Worm (Caenorhabditis elegans) whole organism, mixed stage, embryonic: Measurements from ENCODE around the gene cfp-1.

ENCODE experiments used
- blmp-1 ChIP-seq: fragments of 150-350 bp; optimal IDR thresholded peaks from 2 replicates; lab custom pipeline; 2014; ENCODE audit warnings: missing biosample characterization, missing genetic modification characterization
- lin-13 ChIP-seq: fragments of 150-350 bp; optimal IDR thresholded peaks from 2 replicates; lab custom pipeline; 2014; ENCODE audit warnings: missing biosample characterization, missing genetic modification characterization
- lsy-2 ChIP-seq: fragments of 150-350 bp; optimal IDR thresholded peaks from 2 replicates; lab custom pipeline; 2014; ENCODE audit warnings: missing biosample characterization, missing genetic modification characterization
- pha-4 ChIP-seq: fragments of 150-350 bp; optimal IDR thresholded peaks from 2 replicates; lab custom pipeline; 2018; ENCODE audit warnings: missing biosample characterization, missing genetic modification reagents, missing genetic modification characterization

- no peak for TF ChIP-seq blmp-1 (tag; lab: Kevin White, UChicago)
- no peak for TF ChIP-seq pha-4 (tag; lab: Kevin White, UChicago)
- TF ChIP-seq lin-13 = no peak
- no peak for TF ChIP-seq lsy-2 (tag; lab: Kevin White, UChicago)
Measured at ce11 chrIV:14129091-14129490, 51.9 kb downstream of the cfp-1 start, which contains the start of gene srz-42.
